Worm (Caenorhabditis elegans) whole organism, late embryonic: Measurements from ENCODE around the gene sams-5.

Experiments
- nfya-1 ChIP-seq: sonication (generic microtip); optimal IDR thresholded peaks from 2 replicates; lab custom pipeline; 2017; ENCODE audit warnings: missing genetic modification characterization, mild to moderate bottlenecking, missing compliant biosample characterization, antibody characterized with exemption, moderate library complexity
- unc-86 ChIP-seq: sonication (generic microtip); optimal IDR thresholded peaks from 2 replicates; lab custom pipeline; 2016; ENCODE audit warnings: missing genetic modification characterization, missing compliant biosample characterization

ce11 chrIV:6230560-6231073 is 48.7 kb downstream of the sams-5 start, which contains the start of gene F58F9.4:
- TF ChIP-seq nfya-1 (no peak), unc-86 (tag; lab: Kevin White, UChicago) (no peak)
